Fruit fly (Drosophila melanogaster): Measurements from ENCODE around the gene CG44422.
A peak's percentile ranks its signal among the peaks of the same experiment; 100 is the strongest.

CG44422 gene

DNA sequence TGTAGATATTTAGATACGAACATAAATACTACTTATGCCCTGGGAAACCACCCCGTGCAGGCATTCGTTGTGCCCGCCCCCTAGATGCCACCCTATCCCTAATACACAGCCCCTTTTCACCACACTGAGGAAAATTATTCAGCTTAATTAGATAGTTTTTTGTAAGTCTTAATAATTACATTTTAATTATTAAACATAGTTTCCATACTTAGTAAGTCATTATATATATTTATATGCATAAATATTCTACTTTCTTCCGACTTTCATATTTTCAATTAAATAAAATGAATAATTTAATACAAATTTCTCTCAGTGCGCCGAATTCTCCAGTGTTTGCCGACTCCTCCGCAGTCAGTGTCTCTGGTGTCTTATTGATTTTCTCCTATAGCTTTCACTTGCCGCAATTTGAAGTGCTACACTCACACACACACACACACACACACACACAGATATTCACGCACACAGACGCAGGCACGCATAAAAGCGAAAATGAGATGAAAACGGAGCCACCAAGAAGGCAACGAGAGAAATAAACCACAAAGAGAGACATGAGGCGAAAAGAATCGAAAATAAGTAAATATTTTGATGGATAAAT lies 7.1 kb downstream of the CG44422 start (continued):
- TF ChIP-seq grau (tag; optimal IDR thresholded peaks at IDR 0.05) (peak; percentile 49), zen (tag; optimal IDR thresholded peaks at IDR 0.05) (no peak), crp (GFP tag; optimal IDR thresholded peaks at IDR 0.05) (no peak), CG15269 (tag; optimal IDR thresholded peaks at IDR 0.05) (peak; percentile 29), cwo (GFP tag; optimal IDR thresholded peaks at IDR 0.05) (peak; percentile 35), knrl (GFP tag; IDR thresholded peaks at IDR 0.05; ENCODE audit: partially characterized antibody) (no peak), Atf3 (GFP tag; optimal IDR thresholded peaks at IDR 0.05) (no peak), nerfin-1 (tag; optimal IDR thresholded peaks at IDR 0.05) (no peak), CG34422 (GFP tag; IDR thresholded peaks at IDR 0.05) (no peak), Fer1 (GFP tag; optimal IDR thresholded peaks at IDR 0.05) (peak; percentile 45), lov (optimal IDR thresholded peaks at IDR 0.05) (no peak), lov (GFP tag; IDR thresholded peaks at IDR 0.05) (no peak), maf-S (GFP tag; optimal IDR thresholded peaks at IDR 0.05) (no peak), CG11560 (tag; IDR thresholded peaks at IDR 0.05) (no peak), Adf1 (GFP tag; IDR thresholded peaks at IDR 0.05) (no peak), CG10274 (GFP tag; optimal IDR thresholded peaks at IDR 0.05) (no peak), HHEX (GFP tag; optimal IDR thresholded peaks at IDR 0.05) (peak; percentile 3), CG8924 (tag; optimal IDR thresholded peaks at IDR 0.05) (peak; percentile 23), CG17359 (tag; optimal IDR thresholded peaks at IDR 0.05) (no peak), ranshi (GFP tag; IDR thresholded peaks at IDR 0.05) (no peak), CoRest (tag; optimal IDR thresholded peaks at IDR 0.05) (peak; percentile 2), D19B (GFP tag; optimal IDR thresholded peaks at IDR 0.05) (no peak), bcd (GFP tag; optimal IDR thresholded peaks at IDR 0.05) (no peak), Doc2 (GFP tag; IDR thresholded peaks at IDR 0.05) (no peak), Dfd (GFP tag; optimal IDR thresholded peaks at IDR 0.05) (no peak), CG2678 (tag; optimal IDR thresholded peaks at IDR 0.05) (peak; percentile 65), CG13296 (GFP tag; optimal IDR thresholded peaks at IDR 0.05) (peak; percentile 32)

DNA sequence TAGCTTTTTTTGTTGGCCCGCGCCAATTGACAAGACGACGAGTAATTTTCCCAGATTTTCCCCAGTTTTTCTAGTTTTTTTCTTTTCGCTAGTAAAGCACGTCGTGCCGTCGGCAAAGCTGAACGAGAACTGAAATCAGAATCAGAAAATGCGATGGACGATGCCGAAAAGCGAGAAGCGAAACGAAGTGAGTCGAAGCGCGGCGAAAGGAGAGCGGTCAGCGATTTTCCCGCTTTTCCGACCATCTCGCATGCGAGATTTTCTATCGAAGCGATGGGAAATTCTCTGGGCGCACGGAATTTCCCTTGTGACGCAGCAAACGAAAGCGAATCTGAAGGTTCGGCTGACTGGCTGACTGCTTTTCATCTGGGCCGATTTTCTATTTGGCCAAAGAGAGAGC lies 9.0 kb downstream of the CG44422 start:
- TF ChIP-seq Deaf1 (tag; optimal IDR thresholded peaks at IDR 0.05) = peak; percentile 90
- TF ChIP-seq Jarid2 (GFP tag; optimal IDR thresholded peaks at IDR 0.05) = peak; percentile 18
- TF ChIP-seq CG5245 (GFP tag; optimal IDR thresholded peaks at IDR 0.05) = no peak

DNA sequence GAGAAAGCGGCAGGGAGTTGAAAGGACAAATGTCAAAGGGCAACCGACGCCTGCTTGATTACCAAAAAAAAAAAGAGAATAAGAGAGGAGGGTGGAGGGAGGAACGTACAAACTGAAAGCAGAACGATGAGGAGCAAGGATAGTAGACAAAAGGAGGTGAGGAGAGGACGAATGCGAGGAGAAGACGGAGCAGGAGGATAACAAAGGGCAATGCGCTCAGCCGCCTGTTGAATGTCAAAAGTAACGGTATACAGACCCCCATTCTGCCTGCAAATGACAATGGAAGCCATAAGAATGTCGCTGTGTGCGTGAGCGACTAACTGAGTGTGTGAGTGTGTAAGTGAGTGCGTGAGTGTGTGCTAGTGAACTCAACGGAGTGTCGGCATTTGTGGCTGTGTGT lies 17.6 kb downstream of the CG44422 start:
- TF ChIP-seq tap (tag; optimal IDR thresholded peaks at IDR 0.05) (no peak), wdn (GFP tag; IDR thresholded peaks at IDR 0.05) (no peak), esg (GFP tag; conservative IDR thresholded peaks at IDR 0.05) (no peak), sug (tag; optimal IDR thresholded peaks at IDR 0.05) (no peak), abd-A (tag; optimal IDR thresholded peaks at IDR 0.05) (peak; percentile 47), CG15601 (tag; optimal IDR thresholded peaks at IDR 0.05) (no peak), CG4730 (GFP tag; IDR thresholded peaks at IDR 0.05) (no peak), Aef1 (GFP tag; IDR thresholded peaks at IDR 0.05) (no peak), Rx (GFP tag; IDR thresholded peaks at IDR 0.05) (no peak), CG15479 (GFP tag; optimal IDR thresholded peaks at IDR 0.05) (no peak), scrt (GFP tag; optimal IDR thresholded peaks at IDR 0.05) (peak; percentile 90), crol (GFP tag; IDR thresholded peaks at IDR 0.05) (0 out of 2 replicates have a peak, but pooled peaks have one; percentile 18)
